Worm (Caenorhabditis elegans) whole organism, L1 larva: ENCODE measurements around the gene C08B6.6.

Experiments used
- C16A3.4 ChIP-seq: fragments of 150-350 bp; optimal IDR thresholded peaks from 2 replicates; lab custom pipeline; 2014; ENCODE audit warnings: missing biosample characterization, missing genetic modification characterization
- ceh-8 ChIP-seq: fragments of 200-800 bp; sonication (Bioruptor generic); optimal IDR thresholded peaks from 2 replicates; lab custom pipeline; 2018; ENCODE audit warnings: mild to moderate bottlenecking, missing genetic modification characterization, moderate library complexity, missing compliant biosample characterization
- efl-1 ChIP-seq, 4 experiments: fragments of 150-350 bp; optimal IDR thresholded peaks in 3 of 4; peaks in 1 of 4; 1 replicate in 1 of 4; 2 replicates in 3 of 4; lab custom pipeline; 2014; ENCODE audit warnings: missing biosample characterization in 2 of 4, missing genetic modification characterization in 2 of 4, missing genetic modification reagents in 2 of 4
- egl-27 ChIP-seq, 2 experiments: fragments of 150-350 bp in 1 of 2; sonication (generic microtip); optimal IDR thresholded peaks; 3 replicates each; lab custom pipeline; 2017 to 2018; ENCODE audit warnings: missing biosample characterization in 2 of 2, missing genetic modification characterization in 2 of 2, missing genetic modification reagents in 2 of 2
- irx-1 ChIP-seq: sonication (generic microtip); optimal IDR thresholded peaks from 2 replicates; lab custom pipeline; 2016; ENCODE audit warnings: missing genetic modification characterization, missing compliant biosample characterization
- lin-13 ChIP-seq: fragments of 150-350 bp; optimal IDR thresholded peaks from 2 replicates; lab custom pipeline; 2014; ENCODE audit warnings: missing biosample characterization, missing genetic modification reagents, missing genetic modification characterization
- lin-14 ChIP-seq: fragments of 200-800 bp; sonication (Bioruptor generic); optimal IDR thresholded peaks from 2 replicates; lab custom pipeline; 2018; ENCODE audit warnings: mild to moderate bottlenecking, missing genetic modification characterization, moderate library complexity, missing compliant biosample characterization
- lin-15B ChIP-seq: fragments of 150-350 bp; sonication (generic microtip); optimal IDR thresholded peaks from 3 replicates; lab custom pipeline; 2014; ENCODE audit warnings: missing biosample characterization, missing genetic modification characterization
- lir-3 ChIP-seq: sonication (generic microtip); optimal IDR thresholded peaks from 2 replicates; lab custom pipeline; 2016; ENCODE audit warnings: mild to moderate bottlenecking, missing genetic modification characterization, moderate library complexity, missing compliant biosample characterization; ENCODE audit not compliant: poor library complexity
- mab-9 ChIP-seq: fragments of 200-800 bp; sonication (Bioruptor generic); IDR thresholded peaks from 2 replicates; pipeline ENCODE4 v1.3.6; 2022; ENCODE audit warnings: missing genetic modification reagents, missing genetic modification characterization, missing compliant biosample characterization
- nhr-76 ChIP-seq: sonication (generic microtip); optimal IDR thresholded peaks from 2 replicates; lab custom pipeline; 2017; ENCODE audit warnings: missing biosample characterization, missing genetic modification characterization
- nhr-84 ChIP-seq: sonication (generic microtip); optimal IDR thresholded peaks from 2 replicates; lab custom pipeline; 2017; ENCODE audit warnings: missing biosample characterization, missing genetic modification characterization

The C08B6.6 gene

DNA sequence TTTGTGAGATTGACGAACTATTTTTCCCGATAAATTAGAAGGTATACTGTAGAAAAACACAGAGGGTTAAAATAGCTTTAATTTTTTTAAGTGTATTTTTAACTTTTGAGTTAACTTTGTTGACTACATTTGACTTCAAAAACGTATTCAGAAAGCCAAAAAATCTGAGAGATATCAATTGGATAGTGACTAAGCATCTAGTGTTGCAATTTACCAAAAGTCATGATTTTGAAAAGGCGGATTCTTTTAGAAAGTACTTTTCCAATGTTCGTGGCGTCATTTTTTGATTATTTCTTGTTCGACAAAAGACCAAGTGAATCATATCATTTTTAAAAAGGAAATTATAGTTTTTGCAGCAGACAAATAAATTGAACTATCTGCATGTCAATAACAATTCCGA is 45.4 kb downstream of the C08B6.6 start (continued):
- TF ChIP-seq ceh-8 (GFP tag; lab: Kevin White, UChicago) (no peak), lin-13 (GFP tag; lab: Kevin White, UChicago) (no peak), C16A3.4 (tag; lab: Kevin White, UChicago) (no peak), lin-15B (tag; lab: Kevin White, UChicago) (no peak)
- TF ChIP-seq, all 84 proteins: peak for 4

DNA sequence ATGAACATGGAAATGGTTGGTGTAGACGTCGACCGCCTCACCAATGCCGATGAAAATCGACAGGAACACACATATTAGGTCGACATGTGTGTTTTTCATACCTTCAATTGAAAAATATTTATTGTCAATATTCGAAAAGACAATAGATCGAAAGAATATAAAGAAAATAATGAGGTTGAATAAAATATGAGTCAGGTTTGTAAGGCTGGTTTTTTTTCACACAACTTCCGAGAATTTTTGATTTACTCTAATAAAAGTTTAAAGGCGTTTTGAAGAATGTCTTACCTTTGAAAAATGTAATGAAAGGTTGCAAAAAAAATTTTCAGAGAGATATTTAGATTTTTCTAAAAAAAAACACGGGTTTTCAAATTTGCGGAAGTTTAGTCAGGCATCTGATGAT is 50.2 kb downstream of the C08B6.6 start, which contains the start of gene egl-3:
egl-3 (minus strand) TSS at position 101 of the 400 bp plus-strand sequence.
- no peak for TF ChIP-seq lin-14
- TF ChIP-seq lin-13 (GFP tag; lab: Kevin White, UChicago): no peak
- no peak for TF ChIP-seq efl-1 (optimal IDR thresholded peaks at IDR 0.05; lab: Kevin White, UChicago)
- TF ChIP-seq efl-1 (GFP tag; optimal IDR thresholded peaks at IDR 0.05 in 1 of 2; lab: Kevin White, UChicago): no peak
- TF ChIP-seq lir-3: no peak
- TF ChIP-seq irx-1 (tag; lab: Kevin White, UChicago): no peak
- no peak for TF ChIP-seq egl-27 (tag; optimal IDR thresholded peaks at IDR 0.05; lab: Kevin White, UChicago)
- TF ChIP-seq nhr-76: no peak
- no peak for TF ChIP-seq mab-9
- TF ChIP-seq nhr-84 (tag; lab: Kevin White, UChicago): no peak
